Worm (Caenorhabditis elegans) whole organism, late embryonic: ENCODE data around the gene F22E5.22.

ENCODE experiments used
- npax-4 ChIP-seq: sonication (generic microtip); optimal IDR thresholded peaks from 2 replicates; lab custom pipeline; 2016; ENCODE audit warnings: missing genetic modification characterization, missing compliant biosample characterization
- zip-5 ChIP-seq: sonication (generic microtip); optimal IDR thresholded peaks from 2 replicates; lab custom pipeline; 2016; ENCODE audit warnings: missing genetic modification characterization, missing compliant biosample characterization

DNA sequence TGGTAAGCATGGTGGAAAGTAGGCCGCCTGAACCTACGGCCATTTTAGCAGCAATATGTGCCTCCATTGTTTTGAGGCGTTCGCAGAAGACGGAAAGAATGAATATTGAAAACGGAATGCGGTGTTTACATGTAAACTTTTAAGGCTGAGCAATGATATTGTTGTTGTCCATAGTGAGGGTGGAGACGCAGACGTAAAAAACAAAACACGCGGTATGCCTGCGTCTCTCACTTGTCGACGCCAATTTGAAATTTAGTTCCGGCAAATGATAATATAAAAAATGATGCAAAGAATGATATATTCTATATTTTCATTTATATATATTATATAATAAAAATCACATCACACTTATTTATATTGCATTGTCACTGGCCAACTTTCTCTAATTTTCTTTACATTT is 42.2 kb downstream of the F22E5.22 start, which contains the start of gene Y47G7B.2:
- no peak for TF ChIP-seq zip-5
- no peak for TF ChIP-seq npax-4 (tag; lab: Kevin White, UChicago)
